Worm (Caenorhabditis elegans) whole organism, young adult: ENCODE results near the gene F38B2.3.

Experiments
- B0019.2 ChIP-seq: fragments of 200-800 bp; sonication (Bioruptor generic); conservative IDR thresholded peaks from 2 replicates; pipeline ENCODE4 v1.3.6; 2022; ENCODE audit warnings: missing genetic modification reagents, missing genetic modification characterization, missing compliant biosample characterization
- F55B11.4 ChIP-seq: sonication (generic microtip); optimal IDR thresholded peaks from 2 replicates; lab custom pipeline; 2016; ENCODE audit warnings: missing compliant biosample characterization, missing genetic modification characterization, borderline replicate concordance; ENCODE audit not compliant: insufficient read depth
- akir-1 ChIP-seq: fragments of 200-800 bp; sonication (Bioruptor generic); optimal IDR thresholded peaks from 2 replicates; lab custom pipeline; 2018; ENCODE audit warnings: mild to moderate bottlenecking, missing genetic modification characterization, moderate library complexity, missing compliant biosample characterization
- atf-7 ChIP-seq: sonication (generic microtip); optimal IDR thresholded peaks from 2 replicates; lab custom pipeline; 2017; ENCODE audit warnings: mild to moderate bottlenecking, missing genetic modification characterization, missing compliant biosample characterization
- attf-5 ChIP-seq: fragments of 200-800 bp; sonication (Bioruptor generic); optimal IDR thresholded peaks from 2 replicates; lab custom pipeline; 2018; ENCODE audit warnings: mild to moderate bottlenecking, missing genetic modification characterization, missing compliant biosample characterization
- ceh-27 ChIP-seq: fragments of 200-800 bp; sonication (Bioruptor generic); optimal IDR thresholded peaks from 2 replicates; lab custom pipeline; 2018; ENCODE audit warnings: mild to moderate bottlenecking, missing genetic modification characterization, moderate library complexity, missing compliant biosample characterization
- ekl-4 ChIP-seq: fragments of 200-800 bp; sonication (Bioruptor generic); IDR thresholded peaks from 2 replicates; pipeline ENCODE4 v1.3.6; 2022; ENCODE audit warnings: missing genetic modification reagents, missing genetic modification characterization, missing compliant biosample characterization
- him-1 ChIP-seq: sonication (generic microtip); optimal IDR thresholded peaks from 2 replicates; lab custom pipeline; 2016; ENCODE audit warnings: missing genotype, missing genetic modification reagents, missing genetic modification characterization, missing compliant biosample characterization
- lin-35 ChIP-seq, 3 experiments: fragments of 150-350 bp in 2 of 3; sonication (generic microtip) in 1 of 3; optimal IDR thresholded peaks; 2 replicates each; lab custom pipeline; 2014 to 2018; ENCODE audit warnings: missing biosample characterization in 3 of 3, missing genetic modification characterization in 3 of 3, missing genetic modification reagents in 3 of 3
- lsl-1 ChIP-seq: fragments of 200-800 bp; sonication (Bioruptor generic); optimal IDR thresholded peaks from 2 replicates; lab custom pipeline; 2018; ENCODE audit warnings: mild to moderate bottlenecking, missing genetic modification characterization, moderate library complexity, missing compliant biosample characterization
- madf-6 ChIP-seq: fragments of 200-800 bp; sonication (Bioruptor generic); IDR thresholded peaks from 2 replicates; pipeline ENCODE4 v1.3.6; 2022; ENCODE audit warnings: missing genetic modification reagents, missing genetic modification characterization, missing compliant biosample characterization
- unc-62 ChIP-seq: fragments of 150-350 bp; optimal IDR thresholded peaks from 2 replicates; lab custom pipeline; 2014; ENCODE audit warnings: missing biosample characterization, missing genetic modification reagents, missing genetic modification characterization

The F38B2.3 gene

ce11 chrX:11241479-11241878, 44.7 kb downstream of the F38B2.3 start:
- no peak for TF ChIP-seq him-1 (tag; lab: Kevin White, UChicago)

ce11 chrX:11240585-11241115, 45.5 kb downstream of the F38B2.3 start, which contains the start of gene C34F6.10:
C34F6.10 (minus strand) TSS chrX:11240635.
- TF ChIP-seq madf-6 (GFP tag; lab: Robert Waterston, UW) (no peak), ekl-4 (GFP tag; lab: Robert Waterston, UW) (no peak), B0019.2 (GFP tag; lab: Robert Waterston, UW) (no peak), him-1 (tag; lab: Kevin White, UChicago) (no peak), ceh-27 (GFP tag; lab: Kevin White, UChicago) (peak; percentile 29), F55B11.4 (tag; lab: Kevin White, UChicago) (no peak), lsl-1 (GFP tag; lab: Kevin White, UChicago) (no peak), lin-35 (GFP tag; optimal IDR thresholded peaks at IDR 0.05; lab: Kevin White, UChicago) (no peak), akir-1 (GFP tag; lab: Kevin White, UChicago) (no peak), unc-62 (GFP tag; lab: Kevin White, UChicago) (no peak), atf-7 (tag; lab: Kevin White, UChicago) (peak; percentile 16), attf-5 (no peak)
